Fruit fly (Drosophila melanogaster): ENCODE results near the gene sls.

Gene sls

DNA sequence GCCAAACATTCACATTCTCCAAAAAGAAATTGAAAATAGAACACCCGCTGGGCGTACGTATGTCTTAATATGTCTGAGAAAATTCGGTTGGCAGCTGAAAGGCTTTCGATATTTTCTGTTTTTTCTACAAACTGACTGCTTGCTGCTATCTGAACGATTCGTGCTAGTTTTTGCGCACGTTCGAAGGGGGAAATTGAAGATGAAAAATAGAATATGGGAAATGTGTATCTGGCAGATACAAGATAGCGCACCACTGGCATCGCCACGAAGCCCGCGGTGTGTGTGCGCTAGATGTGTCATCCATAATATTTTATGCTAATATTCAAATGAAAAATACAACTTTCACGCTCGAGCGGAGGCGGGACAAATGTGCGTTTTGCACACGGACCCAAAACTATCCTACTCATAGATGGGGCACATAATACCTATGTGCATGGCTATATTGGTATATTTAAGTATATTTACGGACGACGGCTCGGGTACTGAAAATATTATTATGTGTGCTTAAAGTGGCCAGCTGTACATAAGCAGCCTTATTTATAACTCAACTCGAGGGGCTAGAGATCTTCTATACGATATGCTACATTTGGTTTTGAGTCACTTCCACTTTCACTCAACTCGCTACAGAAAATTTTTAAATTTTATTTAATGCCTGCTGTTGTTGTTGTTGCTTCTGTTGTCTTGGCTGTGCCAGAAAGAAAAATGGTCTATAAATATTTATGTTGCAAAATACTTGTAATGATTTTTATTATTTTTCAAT is 25.5 kb downstream of the sls start:
- TF ChIP-seq EcR (GFP tag; optimal IDR thresholded peaks at IDR 0.05) (no peak), psq (optimal IDR thresholded peaks at IDR 0.05) (no peak), usp (GFP tag; optimal IDR thresholded peaks at IDR 0.05) (no peak), CG8478 (optimal IDR thresholded peaks at IDR 0.05) (no peak), pan (optimal IDR thresholded peaks at IDR 0.05) (no peak), Dll (optimal IDR thresholded peaks at IDR 0.05) (no peak)

dm6 chr3L:2038124-2038523 is 77.3 kb downstream of the sls start, which contains the start of gene CG42355:
Gene CG42355 (minus strand): TSS chr3L:2038224.
- no peak for TF ChIP-seq EcR (GFP tag; optimal IDR thresholded peaks at IDR 0.05)

- TF ChIP-seq Dll (optimal IDR thresholded peaks at IDR 0.05) (no peak), EcR (GFP tag; optimal IDR thresholded peaks at IDR 0.05) (no peak), psq (optimal IDR thresholded peaks at IDR 0.05) (no peak), pan (optimal IDR thresholded peaks at IDR 0.05) (no peak), usp (GFP tag; optimal IDR thresholded peaks at IDR 0.05) (no peak), CG8478 (optimal IDR thresholded peaks at IDR 0.05) (no peak)
Measured at dm6 chr3L:2026691-2027090, 88.7 kb downstream of the sls start, which contains the start of gene Grl62c. Gene Grl62c (plus strand): TSS chr3L:2026991.

- TF ChIP-seq pan (optimal IDR thresholded peaks at IDR 0.05) (no peak), psq (optimal IDR thresholded peaks at IDR 0.05) (no peak), usp (GFP tag; optimal IDR thresholded peaks at IDR 0.05) (no peak), EcR (GFP tag; optimal IDR thresholded peaks at IDR 0.05) (no peak), CG8478 (optimal IDR thresholded peaks at IDR 0.05) (no peak), Dll (optimal IDR thresholded peaks at IDR 0.05) (no peak)
Measured at dm6 chr3L:2023291-2023690, 92.1 kb downstream of the sls start, which contains the start of gene Grl62b. Gene Grl62b (minus strand): TSS chr3L:2023391.

DNA sequence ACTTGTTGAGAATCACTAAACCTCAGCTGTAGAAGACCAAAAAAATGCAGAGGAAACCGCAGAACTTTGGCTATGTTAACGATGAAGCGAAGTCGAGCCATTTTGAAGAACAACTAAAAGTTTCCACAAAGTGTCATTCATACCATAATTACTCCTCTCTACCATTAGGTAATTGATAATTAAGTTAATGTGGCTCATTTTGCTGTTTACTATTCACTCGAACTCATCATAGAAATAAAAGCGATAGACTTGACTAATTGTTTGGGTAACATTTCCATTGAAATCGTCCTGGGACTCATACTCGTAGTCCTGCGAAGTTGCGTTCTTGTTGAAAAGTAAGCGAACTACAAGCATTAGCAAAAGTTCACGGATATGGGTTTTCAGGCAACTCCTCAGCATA is 93.6 kb downstream of the sls start, which contains the start of gene Grl62a:
Gene Grl62a, minus strand, starts transcription at position 101 of the 400 bp plus-strand sequence.
- no peak for TF ChIP-seq Dll (optimal IDR thresholded peaks at IDR 0.05)
- no peak for TF ChIP-seq CG8478 (optimal IDR thresholded peaks at IDR 0.05)
- TF ChIP-seq usp (GFP tag; optimal IDR thresholded peaks at IDR 0.05): no peak
- TF ChIP-seq EcR (GFP tag; optimal IDR thresholded peaks at IDR 0.05): no peak
- no peak for TF ChIP-seq pan (optimal IDR thresholded peaks at IDR 0.05)
- TF ChIP-seq psq (optimal IDR thresholded peaks at IDR 0.05): no peak

- no peak for TF ChIP-seq EcR (GFP tag; optimal IDR thresholded peaks at IDR 0.05)
- no peak for TF ChIP-seq psq (optimal IDR thresholded peaks at IDR 0.05)
- TF ChIP-seq Dll (optimal IDR thresholded peaks at IDR 0.05): no peak
- TF ChIP-seq CG8478 (optimal IDR thresholded peaks at IDR 0.05): no peak
- no peak for TF ChIP-seq usp (GFP tag; optimal IDR thresholded peaks at IDR 0.05)
- TF ChIP-seq pan (optimal IDR thresholded peaks at IDR 0.05): no peak
Measured at dm6 chr3L:2005551-2005950, 109.9 kb downstream of the sls start, which contains the start of gene CG42841. Gene CG42841 (minus strand): TSS chr3L:2005651.

- no peak for TF ChIP-seq CG8478 (optimal IDR thresholded peaks at IDR 0.05)
- no peak for TF ChIP-seq pan (optimal IDR thresholded peaks at IDR 0.05)
- TF ChIP-seq EcR (GFP tag; optimal IDR thresholded peaks at IDR 0.05): no peak
- no peak for TF ChIP-seq Dll (optimal IDR thresholded peaks at IDR 0.05)
- no peak for TF ChIP-seq usp (GFP tag; optimal IDR thresholded peaks at IDR 0.05)
- no peak for TF ChIP-seq psq (optimal IDR thresholded peaks at IDR 0.05)
Measured at dm6 chr3L:2004732-2005131, 110.7 kb downstream of the sls start.
